Worm (Caenorhabditis elegans) whole organism, L1 larva: ENCODE results near the gene dyci-1.

Experiments used
- blmp-1 ChIP-seq: fragments of 150-350 bp; optimal IDR thresholded peaks from 2 replicates; lab custom pipeline; 2014; ENCODE audit warnings: missing biosample characterization, missing genetic modification characterization
- elt-3 ChIP-seq, 6 experiments: fragments of 150-350 bp in 1 of 6; sonication (generic microtip); optimal IDR thresholded peaks; 2 replicates each; lab custom pipeline; 2017 to 2018; ENCODE audit warnings: missing biosample characterization in 6 of 6, missing genetic modification characterization in 6 of 6, inconsistent platforms in 1 of 6
- lin-13 ChIP-seq: fragments of 150-350 bp; optimal IDR thresholded peaks from 2 replicates; lab custom pipeline; 2014; ENCODE audit warnings: missing biosample characterization, missing genetic modification reagents, missing genetic modification characterization
- lsy-2 ChIP-seq, 2 experiments: fragments of 150-350 bp; optimal IDR thresholded peaks; 2 replicates each; lab custom pipeline; 2014; ENCODE audit warnings: missing biosample characterization in 2 of 2, missing genetic modification characterization in 2 of 2
- mef-2 ChIP-seq: fragments of 150-350 bp; optimal IDR thresholded peaks from 2 replicates; lab custom pipeline; 2014; ENCODE audit warnings: missing biosample characterization, missing genetic modification characterization
- snpc-4 ChIP-seq: fragments of 150-350 bp; optimal IDR thresholded peaks from 2 replicates; lab custom pipeline; 2014; ENCODE audit warnings: missing biosample characterization, missing genetic modification characterization
- unc-62 ChIP-seq: fragments of 150-350 bp; optimal IDR thresholded peaks from 2 replicates; lab custom pipeline; 2014; ENCODE audit warnings: missing biosample characterization, missing genetic modification reagents, missing genetic modification characterization

DNA sequence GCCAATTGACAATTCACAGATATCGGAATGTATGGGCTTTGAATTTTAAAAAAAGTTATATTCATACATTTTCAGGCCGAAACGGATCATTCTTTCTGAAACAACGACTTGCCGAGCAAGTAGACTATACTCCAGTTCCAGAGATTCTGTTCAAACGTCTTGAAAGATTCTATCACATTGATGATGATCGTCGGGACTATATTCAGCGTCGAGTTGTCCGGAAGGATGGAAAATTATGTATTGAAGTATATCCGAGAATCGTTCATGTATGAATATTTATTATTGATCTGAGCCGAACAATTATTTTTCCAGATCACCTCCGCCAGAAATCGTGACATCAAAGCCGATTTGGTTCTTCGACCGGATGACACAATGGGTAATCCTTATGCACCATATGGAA, 27.5 kb downstream of the dyci-1 start:
- TF ChIP-seq mef-2 (no peak), lsy-2 (tag; optimal IDR thresholded peaks at IDR 0.05; lab: Kevin White, UChicago) (no peak), unc-62 (GFP tag; lab: Kevin White, UChicago) (no peak), snpc-4 (tag; lab: Kevin White, UChicago) (no peak), elt-3 (tag; optimal IDR thresholded peaks at IDR 0.05; lab: Kevin White, UChicago) (no peak), blmp-1 (tag; lab: Kevin White, UChicago) (no peak), lin-13 (GFP tag; lab: Kevin White, UChicago) (no peak)
